Fruit fly (Drosophila melanogaster): ENCODE results near the gene glu.

Gene glu

DNA sequence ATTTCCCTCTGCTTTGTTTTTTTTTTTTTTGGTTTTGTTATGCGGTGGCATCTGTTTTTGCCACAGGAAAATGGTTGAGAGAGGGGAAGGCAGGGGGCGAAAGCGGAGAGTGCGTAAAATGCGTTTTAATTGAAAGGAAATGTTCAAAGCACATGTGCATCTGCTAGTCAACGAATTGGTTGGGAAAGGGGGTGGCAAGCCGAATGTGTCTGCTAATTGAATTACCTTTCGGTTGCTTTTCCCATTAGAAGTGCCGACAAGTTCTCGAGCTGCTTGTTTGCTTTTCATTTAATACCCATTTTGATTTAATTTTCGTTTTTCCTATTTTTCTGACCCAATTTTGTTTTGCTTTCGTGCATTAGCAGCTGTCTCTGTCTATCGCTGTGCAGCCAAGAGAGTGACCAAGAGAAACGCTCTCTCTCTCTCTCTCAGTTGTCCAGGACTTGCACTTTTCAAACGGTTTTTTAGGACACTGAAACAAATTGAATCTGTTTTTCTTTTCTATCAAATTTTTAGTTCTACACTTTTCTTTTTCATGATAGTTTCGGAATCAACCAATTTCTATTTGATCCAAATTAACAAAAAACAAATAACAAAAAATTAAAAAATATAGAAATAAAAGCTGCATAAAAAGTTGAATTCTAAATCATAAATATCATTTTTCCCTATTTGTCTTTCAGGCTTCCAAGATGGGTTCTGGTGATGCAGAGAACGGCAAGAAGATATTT lies 19.6 kb downstream of the glu start:
- TF ChIP-seq Mio (GFP tag; optimal IDR thresholded peaks at IDR 0.05) = no peak
- TF ChIP-seq Abd-B (GFP tag; optimal IDR thresholded peaks at IDR 0.05) = no peak
- no peak for TF ChIP-seq Sp1 (GFP tag; optimal IDR thresholded peaks at IDR 0.05)
- TF ChIP-seq HLH106 (tag; optimal IDR thresholded peaks at IDR 0.05) = no peak
- no peak for TF ChIP-seq Hr78 (GFP tag; optimal IDR thresholded peaks at IDR 0.05)
- no peak for TF ChIP-seq usp (GFP tag; optimal IDR thresholded peaks at IDR 0.05)
- TF ChIP-seq dl (GFP tag; optimal IDR thresholded peaks at IDR 0.05; ENCODE audit: insufficient read depth in 1 of 2, partially characterized antibody in 2 of 2) = no peak
- TF ChIP-seq foxo (GFP tag; optimal IDR thresholded peaks at IDR 0.05) = no peak
- no peak for TF ChIP-seq Dif (GFP tag; optimal IDR thresholded peaks at IDR 0.05; ENCODE audit: partially characterized antibody)
- no peak for TF ChIP-seq lola (GFP tag; optimal IDR thresholded peaks at IDR 0.05)
- TF ChIP-seq fru (GFP tag; optimal IDR thresholded peaks at IDR 0.05) = no peak
- TF ChIP-seq psq (GFP tag; optimal IDR thresholded peaks at IDR 0.05) = no peak

dm6 chr2L:16716771-16717170 lies 21.4 kb downstream of the glu start:
- TF ChIP-seq brk (GFP tag; optimal IDR thresholded peaks at IDR 0.05) (no peak), Vsx2 (GFP tag; optimal IDR thresholded peaks at IDR 0.05; ENCODE audit: partially characterized antibody) (no peak), dsf (GFP tag; optimal IDR thresholded peaks at IDR 0.05; ENCODE audit: borderline replicate concordance) (no peak), sv (GFP tag; optimal IDR thresholded peaks at IDR 0.05) (no peak), ey (GFP tag; optimal IDR thresholded peaks at IDR 0.05) (no peak), N (GFP tag; optimal IDR thresholded peaks at IDR 0.05) (no peak), Myc (optimal IDR thresholded peaks at IDR 0.05) (no peak), dl (GFP tag; optimal IDR thresholded peaks at IDR 0.05; ENCODE audit: insufficient read depth in 1 of 2, partially characterized antibody in 2 of 2) (no peak), Abd-B (GFP tag; optimal IDR thresholded peaks at IDR 0.05) (no peak), OdsH (GFP tag; optimal IDR thresholded peaks at IDR 0.05) (no peak), br (GFP tag; optimal IDR thresholded peaks at IDR 0.05) (no peak), tai (GFP tag; optimal IDR thresholded peaks at IDR 0.05) (no peak)

DNA sequence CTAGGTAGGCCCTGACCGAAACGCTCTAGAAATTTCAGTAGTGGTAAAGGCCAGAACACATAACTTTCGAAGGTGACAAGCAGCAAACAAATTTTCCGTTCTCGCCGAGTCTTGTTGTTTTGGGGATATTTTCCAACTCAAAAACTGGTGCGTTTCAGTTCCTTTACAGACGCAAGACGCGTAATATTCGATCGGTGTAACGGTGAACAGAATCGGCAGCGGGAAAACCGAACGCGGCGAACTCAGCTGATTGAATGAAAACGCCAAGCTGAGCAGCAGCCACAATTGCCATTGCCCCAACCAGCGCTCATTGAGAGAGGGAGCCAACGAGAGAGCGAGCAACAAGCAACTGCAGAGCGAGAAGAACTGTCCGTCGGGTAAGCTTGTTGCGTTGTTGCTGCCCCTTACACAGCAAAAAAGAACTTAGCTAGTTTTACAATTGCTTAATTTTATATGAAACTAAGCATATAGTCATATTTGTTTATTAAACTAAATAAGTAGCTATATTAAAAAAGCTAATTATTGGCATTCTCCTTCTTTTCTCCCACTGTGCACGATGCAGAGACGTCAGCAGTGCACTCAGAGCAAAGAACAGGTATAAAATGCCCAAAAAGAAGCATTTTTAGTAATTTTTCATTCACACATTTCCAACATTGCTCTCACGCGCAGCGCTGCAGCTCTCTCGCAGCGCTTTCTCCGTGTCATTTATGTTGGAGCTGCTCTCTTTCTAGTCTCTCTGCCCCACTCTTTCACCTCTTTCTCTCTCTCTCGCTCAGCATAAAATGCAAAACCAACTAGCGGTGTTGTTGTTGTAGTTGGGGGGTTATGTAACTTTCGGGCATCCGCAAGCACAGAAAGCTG lies 22.1 kb downstream of the glu start, which contains the start of the genes Cyt-c-d and CG31808:
TSS of gene Cyt-c-d (plus strand) at position 51 of the 861 bp plus-strand sequence.
TSS of gene CG31808 (minus strand) at position 355 of the 861 bp plus-strand sequence.
- TF ChIP-seq HLH106 (tag; optimal IDR thresholded peaks at IDR 0.05) (peak; percentile 95), fru (GFP tag; optimal IDR thresholded peaks at IDR 0.05) (peak; percentile 96), rgr (GFP tag; optimal IDR thresholded peaks at IDR 0.05) (peak; percentile 94), Sp1 (GFP tag; optimal IDR thresholded peaks at IDR 0.05) (peak; percentile 94), Rel (GFP tag; optimal IDR thresholded peaks at IDR 0.05) (peak; percentile 85), Rel (tag; optimal IDR thresholded peaks at IDR 0.05) (peak; percentile 64), brk (GFP tag; optimal IDR thresholded peaks at IDR 0.05) (peak; percentile 92), ey (GFP tag; optimal IDR thresholded peaks at IDR 0.05) (peak; percentile 95), Abd-B (GFP tag; optimal IDR thresholded peaks at IDR 0.05) (no peak), psq (GFP tag; optimal IDR thresholded peaks at IDR 0.05) (peak; percentile 91), pan (optimal IDR thresholded peaks at IDR 0.05) (no peak), dl (GFP tag; optimal IDR thresholded peaks at IDR 0.05; ENCODE audit: insufficient read depth in 1 of 2, partially characterized antibody in 2 of 2) (peak; percentile 52 to 85), dsf (GFP tag; optimal IDR thresholded peaks at IDR 0.05; ENCODE audit: borderline replicate concordance) (peak; percentile 71), CrebA (GFP tag; optimal IDR thresholded peaks at IDR 0.05; ENCODE audit: borderline replicate concordance) (peak; percentile 75), CG32264 (GFP tag; optimal IDR thresholded peaks at IDR 0.05) (peak; percentile 81), Mio (GFP tag; optimal IDR thresholded peaks at IDR 0.05) (no peak), lola (GFP tag; optimal IDR thresholded peaks at IDR 0.05) (no peak), jim (GFP tag; optimal IDR thresholded peaks at IDR 0.05) (no peak), h (GFP tag; optimal IDR thresholded peaks at IDR 0.05) (peak; percentile 97), Dif (GFP tag; optimal IDR thresholded peaks at IDR 0.05; ENCODE audit: partially characterized antibody) (peak; percentile 93), woc (GFP tag; optimal IDR thresholded peaks at IDR 0.05) (peak; percentile 92), Hnf4 (GFP tag; optimal IDR thresholded peaks at IDR 0.05) (peak; percentile 93), Hr83 (GFP tag; optimal IDR thresholded peaks at IDR 0.05; ENCODE audit: poor library complexity, severe bottlenecking) (peak; percentile 11), Vsx2 (GFP tag; optimal IDR thresholded peaks at IDR 0.05; ENCODE audit: partially characterized antibody) (no peak), foxo (GFP tag; optimal IDR thresholded peaks at IDR 0.05) (peak; percentile 11 to 95), sage (GFP tag; optimal IDR thresholded peaks at IDR 0.05) (peak; percentile 95), usp (GFP tag; optimal IDR thresholded peaks at IDR 0.05) (no peak), N (GFP tag; optimal IDR thresholded peaks at IDR 0.05) (no peak), GATAd (GFP tag; optimal IDR thresholded peaks at IDR 0.05) (peak; percentile 24), CG9705 (GFP tag; optimal IDR thresholded peaks at IDR 0.05) (peak; percentile 78), OdsH (GFP tag; optimal IDR thresholded peaks at IDR 0.05) (peak; percentile 95), dmrt93B (GFP tag; optimal IDR thresholded peaks at IDR 0.05) (peak; percentile 88), Jra (GFP tag; optimal IDR thresholded peaks at IDR 0.05) (peak; percentile 89), Dfd (GFP tag; optimal IDR thresholded peaks at IDR 0.05) (no peak), br (GFP tag; optimal IDR thresholded peaks at IDR 0.05) (peak; percentile 95), Myc (optimal IDR thresholded peaks at IDR 0.05) (no peak), Hr78 (GFP tag; optimal IDR thresholded peaks at IDR 0.05) (no peak), tai (GFP tag; optimal IDR thresholded peaks at IDR 0.05) (peak; percentile 87), sv (GFP tag; optimal IDR thresholded peaks at IDR 0.05) (peak; percentile 96)
